Worm (Caenorhabditis elegans) whole organism, L3 larva: ENCODE measurements around the gene tag-275.

Experiments used
- R02D3.7 ChIP-seq: fragments of 150-350 bp; optimal IDR thresholded peaks from 2 replicates; lab custom pipeline; 2014; ENCODE audit warnings: missing biosample characterization, missing genetic modification characterization
- aly-2 ChIP-seq: fragments of 150-350 bp; optimal IDR thresholded peaks from 2 replicates; lab custom pipeline; 2014; ENCODE audit warnings: missing biosample characterization, missing genetic modification characterization
- ceh-16 ChIP-seq: sonication (generic microtip); optimal IDR thresholded peaks from 2 replicates; lab custom pipeline; 2017; ENCODE audit warnings: missing biosample characterization, missing genetic modification characterization
- ceh-28 ChIP-seq: fragments of 150-350 bp; optimal IDR thresholded peaks from 2 replicates; lab custom pipeline; 2014; ENCODE audit warnings: missing biosample characterization, missing genetic modification reagents, missing genetic modification characterization
- ceh-82 ChIP-seq: fragments of 150-350 bp; optimal IDR thresholded peaks from 2 replicates; lab custom pipeline; 2014; ENCODE audit warnings: missing biosample characterization, missing genetic modification characterization
- egl-27 ChIP-seq: sonication (generic microtip); optimal IDR thresholded peaks from 4 replicates; lab custom pipeline; 2017; ENCODE audit warnings: missing biosample characterization, missing genetic modification reagents, missing genetic modification characterization
- egl-5 ChIP-seq: fragments of 150-350 bp; optimal IDR thresholded peaks from 2 replicates; lab custom pipeline; 2017; ENCODE audit warnings: missing biosample characterization, missing genetic modification reagents, missing genetic modification characterization, inconsistent platforms
- elt-2 ChIP-seq: sonication (generic microtip); optimal IDR thresholded peaks from 2 replicates; lab custom pipeline; 2016; ENCODE audit warnings: missing genetic modification reagents, mild to moderate bottlenecking, missing genetic modification characterization, missing compliant biosample characterization
- elt-3 ChIP-seq, 3 experiments: fragments of 150-350 bp in 1 of 3; sonication (generic microtip) in 2 of 3; optimal IDR thresholded peaks; 2 replicates in 2 of 3; 4 replicates in 1 of 3; lab custom pipeline; 2014 to 2017; ENCODE audit warnings: missing biosample characterization in 3 of 3, missing genetic modification characterization in 3 of 3
- hmg-11 ChIP-seq: sonication (generic microtip); optimal IDR thresholded peaks from 2 replicates; lab custom pipeline; 2016; ENCODE audit warnings: missing genetic modification characterization, missing compliant biosample characterization
- lsy-12 ChIP-seq: sonication (generic microtip); optimal IDR thresholded peaks from 2 replicates; lab custom pipeline; 2016; ENCODE audit warnings: mild to moderate bottlenecking, missing genetic modification characterization, missing compliant biosample characterization
- mml-1 ChIP-seq: fragments of 150-350 bp; sonication (generic microtip); optimal IDR thresholded peaks from 3 replicates; lab custom pipeline; 2014; ENCODE audit warnings: missing biosample characterization, missing genetic modification characterization
- nfya-1 ChIP-seq: sonication (generic microtip); optimal IDR thresholded peaks from 2 replicates; lab custom pipeline; 2017; ENCODE audit warnings: missing genetic modification characterization, mild to moderate bottlenecking, missing compliant biosample characterization, antibody characterized with exemption, moderate library complexity; ENCODE audit not compliant: insufficient read depth
- nhr-11 ChIP-seq: fragments of 150-350 bp; optimal IDR thresholded peaks from 2 replicates; lab custom pipeline; 2014; ENCODE audit warnings: missing biosample characterization, missing genetic modification characterization
- nhr-12 ChIP-seq: fragments of 150-350 bp; optimal IDR thresholded peaks from 2 replicates; lab custom pipeline; 2014; ENCODE audit warnings: missing biosample characterization, missing genetic modification characterization
- nhr-23 ChIP-seq: fragments of 150-350 bp; optimal IDR thresholded peaks from 2 replicates; lab custom pipeline; 2014; ENCODE audit warnings: missing biosample characterization, missing genetic modification reagents, missing genetic modification characterization
- nhr-28 ChIP-seq: fragments of 150-350 bp; optimal IDR thresholded peaks from 2 replicates; lab custom pipeline; 2014; ENCODE audit warnings: missing biosample characterization, missing genetic modification characterization
- nhr-43 ChIP-seq: sonication (generic microtip); optimal IDR thresholded peaks from 2 replicates; lab custom pipeline; 2016; ENCODE audit warnings: mild to moderate bottlenecking, missing genetic modification characterization, missing compliant biosample characterization; ENCODE audit not compliant: poor library complexity, severe bottlenecking
- nhr-77 ChIP-seq: fragments of 150-350 bp; optimal IDR thresholded peaks from 2 replicates; lab custom pipeline; 2014; ENCODE audit warnings: missing biosample characterization, missing genetic modification characterization
- pha-4 ChIP-seq: fragments of 150-350 bp; optimal IDR thresholded peaks from 2 replicates; lab custom pipeline; 2014; ENCODE audit warnings: missing biosample characterization, missing genetic modification reagents, missing genetic modification characterization
- pqm-1 ChIP-seq: fragments of 150-350 bp; optimal IDR thresholded peaks from 2 replicates; lab custom pipeline; 2017; ENCODE audit warnings: missing biosample characterization, missing genetic modification characterization, inconsistent platforms
- snpc-4 ChIP-seq: fragments of 150-350 bp; optimal IDR thresholded peaks from 2 replicates; lab custom pipeline; 2014; ENCODE audit warnings: missing biosample characterization, missing genetic modification characterization
- unc-39 ChIP-seq: sonication (generic microtip); optimal IDR thresholded peaks from 4 replicates; lab custom pipeline; 2017; ENCODE audit warnings: missing biosample characterization, missing genetic modification characterization
- zag-1 ChIP-seq: fragments of 150-350 bp; optimal IDR thresholded peaks from 2 replicates; lab custom pipeline; 2014; ENCODE audit warnings: missing biosample characterization, missing genetic modification characterization

tag-275 gene

DNA sequence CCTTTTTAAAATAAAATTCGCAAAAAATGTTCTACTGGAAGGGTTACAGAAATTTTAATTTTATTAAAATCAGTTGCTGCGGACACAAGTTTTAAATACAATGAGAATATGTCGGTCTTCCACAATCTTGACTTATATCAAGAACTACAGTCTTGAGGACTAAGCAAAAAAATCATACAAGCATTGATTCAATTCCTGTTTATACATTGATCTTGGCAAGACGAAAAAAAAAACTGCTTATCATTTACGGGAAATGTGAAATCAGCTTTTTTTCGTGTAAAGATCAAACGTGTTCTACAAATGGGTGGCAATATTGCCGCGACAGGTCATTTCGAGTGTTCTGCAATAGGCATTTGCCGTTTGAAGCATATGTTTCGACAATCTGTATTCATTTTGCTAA is 34.4 kb upstream of the tag-275 start, which contains the start of gene T13C5.2:
T13C5.2 (plus strand) TSS at position 301 of the 400 bp plus-strand sequence.
- TF ChIP-seq elt-3 (tag; optimal IDR thresholded peaks at IDR 0.05; lab: Kevin White, UChicago) = no peak
- no peak for TF ChIP-seq aly-2 (tag; lab: Kevin White, UChicago)
- no peak for TF ChIP-seq snpc-4
- no peak for TF ChIP-seq elt-2 (tag; lab: Kevin White, UChicago)
- TF ChIP-seq R02D3.7 (tag; lab: Kevin White, UChicago) = no peak
- TF ChIP-seq zag-1 (tag; lab: Kevin White, UChicago) = no peak
- TF ChIP-seq hmg-11 (tag; lab: Kevin White, UChicago) = no peak

DNA sequence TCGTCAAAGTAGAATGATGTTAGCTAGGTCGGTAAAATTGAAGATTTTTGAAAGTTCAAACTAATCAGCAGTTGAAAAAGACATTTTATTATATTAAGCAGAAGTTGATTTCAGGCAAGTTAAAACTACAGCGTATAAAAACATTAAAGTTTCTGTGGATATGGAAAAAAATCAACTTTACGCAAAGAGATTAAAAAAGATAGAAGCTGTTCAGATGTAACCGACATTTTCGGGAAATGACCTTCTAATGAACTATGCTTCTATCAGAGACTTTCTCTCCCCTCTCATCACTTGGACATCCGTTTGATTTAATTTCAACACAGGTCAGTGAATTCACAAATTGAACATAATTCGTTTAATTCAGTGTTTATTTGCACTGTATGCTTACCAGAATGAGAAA is 29.9 kb upstream of the tag-275 start, which contains the start of gene T13C5.7:
T13C5.7 (plus strand) TSS at position 301 of the 400 bp plus-strand sequence.
- TF ChIP-seq unc-39 (tag; lab: Kevin White, UChicago) = no peak
- peak; percentile 11 for TF ChIP-seq nhr-23 (tag; lab: Kevin White, UChicago)

DNA sequence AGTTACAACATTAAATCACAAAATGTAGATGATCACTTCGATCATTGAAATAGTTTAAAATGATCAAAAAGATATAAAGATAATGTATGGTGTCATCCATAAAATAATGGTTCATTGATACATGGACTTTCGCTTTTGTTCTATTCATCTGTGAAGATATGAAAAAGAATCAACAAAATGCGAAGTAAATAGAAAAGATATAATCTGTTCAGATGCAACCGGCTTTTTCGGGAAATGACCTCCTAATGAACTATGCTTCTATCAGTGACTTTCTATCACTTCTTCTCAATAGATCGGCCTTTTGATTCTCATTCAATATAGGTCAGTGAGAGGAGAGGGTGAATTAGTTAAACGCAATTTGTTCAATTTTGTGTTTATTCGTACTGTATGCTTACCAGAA is 28.6 kb upstream of the tag-275 start:
- TF ChIP-seq nhr-23 (tag; lab: Kevin White, UChicago) = peak; percentile 80
- peak; percentile 38 for TF ChIP-seq nhr-43 (tag; lab: Kevin White, UChicago)
- TF ChIP-seq pha-4 (tag; lab: Kevin White, UChicago) = no peak
- TF ChIP-seq mml-1 (tag; lab: Kevin White, UChicago) = no peak

DNA sequence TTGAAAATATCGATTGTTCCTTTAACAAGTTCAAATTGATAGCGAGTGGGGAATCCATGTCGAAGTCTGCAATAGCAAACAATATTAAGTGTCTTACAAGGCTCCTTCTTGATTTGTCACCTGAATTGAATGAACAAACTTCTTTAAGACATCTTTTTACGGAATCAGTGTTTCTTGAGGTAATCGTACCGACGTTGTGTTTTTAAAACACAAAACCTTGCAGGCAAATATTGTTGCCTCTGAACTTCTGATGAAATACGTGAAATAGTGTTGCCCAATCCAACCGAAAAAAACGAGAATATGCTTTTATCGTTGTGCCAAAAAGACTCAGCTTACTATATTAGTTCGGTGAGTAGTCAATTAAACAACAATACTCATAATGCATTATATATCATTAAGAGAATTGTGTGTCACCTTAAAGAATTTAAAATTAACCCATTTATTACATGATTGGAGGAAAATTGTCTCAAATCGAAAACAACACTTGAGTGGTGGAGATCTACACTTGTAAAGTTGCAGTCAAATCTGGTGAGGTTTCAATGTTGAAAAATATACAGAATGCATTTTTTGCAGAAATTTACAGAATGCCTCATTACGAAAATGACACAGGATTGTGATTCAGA is 27.7 kb upstream of the tag-275 start, which contains the start of the genes T25B2.4 and T13C5.3:
T25B2.4 (plus strand) TSS at position 301 of the 623 bp plus-strand sequence.
T13C5.3 (plus strand) TSS at position 573 of the 623 bp plus-strand sequence.
- TF ChIP-seq nhr-11 (tag; lab: Kevin White, UChicago) (no peak), ceh-16 (tag; lab: Kevin White, UChicago) (no peak), elt-2 (tag; lab: Kevin White, UChicago) (no peak), ceh-82 (tag; lab: Kevin White, UChicago) (no peak), nhr-28 (tag; lab: Kevin White, UChicago) (no peak), egl-5 (tag; lab: Kevin White, UChicago) (no peak), lsy-12 (tag; lab: Kevin White, UChicago) (no peak)
- TF ChIP-seq, all 47 proteins: peak for 0

DNA sequence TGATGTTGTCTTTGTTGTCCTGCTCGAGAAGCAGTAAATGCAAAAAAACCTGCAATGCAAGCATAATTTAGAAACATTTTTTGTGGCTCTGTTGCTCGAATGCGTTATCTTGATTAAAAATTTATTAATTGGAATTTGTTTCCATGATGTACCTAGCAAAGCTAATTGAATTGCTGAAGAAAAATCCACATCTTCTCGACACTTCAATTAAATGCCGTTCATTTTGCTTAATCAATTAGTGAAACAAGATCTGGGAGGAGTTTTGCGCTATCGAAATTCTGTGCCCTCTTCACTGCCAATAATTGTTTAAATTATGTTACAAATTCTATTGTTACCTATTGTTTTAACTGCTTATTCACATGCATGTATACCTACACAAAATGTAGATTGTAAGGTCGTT is 25.5 kb upstream of the tag-275 start, which contains the start of gene T25B2.3:
T25B2.3 (plus strand) TSS at position 301 of the 400 bp plus-strand sequence.
- TF ChIP-seq nhr-11 (tag; lab: Kevin White, UChicago) (no peak), elt-3 (tag; optimal IDR thresholded peaks at IDR 0.05; lab: Kevin White, UChicago) (no peak), nfya-1 (no peak)

DNA sequence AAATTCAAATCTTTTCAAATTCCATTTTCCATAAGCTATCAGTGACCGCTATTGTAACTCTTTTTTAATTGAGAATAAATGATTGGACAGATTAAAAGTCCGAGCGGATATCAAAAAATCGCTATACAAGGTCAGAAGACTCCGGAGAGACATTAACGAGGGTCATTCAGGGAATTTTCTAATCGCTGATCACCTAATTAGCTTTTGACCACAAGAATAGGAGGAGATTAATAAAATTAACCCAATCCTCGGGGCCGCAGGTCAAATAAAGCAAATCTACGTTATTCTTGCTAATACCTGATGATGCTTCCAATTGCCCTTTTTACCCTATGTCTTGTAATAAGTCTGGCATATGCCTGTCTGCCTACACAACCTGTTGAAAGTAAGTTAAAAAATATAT is 23.3 kb upstream of the tag-275 start, which contains the start of gene T25B2.1:
T25B2.1 (plus strand) TSS at position 301 of the 400 bp plus-strand sequence.
- TF ChIP-seq egl-27 (tag; lab: Kevin White, UChicago) = no peak
- no peak for TF ChIP-seq ceh-28 (tag; lab: Kevin White, UChicago)
- no peak for TF ChIP-seq nhr-28 (tag; lab: Kevin White, UChicago)
- no peak for TF ChIP-seq aly-2 (tag; lab: Kevin White, UChicago)

DNA sequence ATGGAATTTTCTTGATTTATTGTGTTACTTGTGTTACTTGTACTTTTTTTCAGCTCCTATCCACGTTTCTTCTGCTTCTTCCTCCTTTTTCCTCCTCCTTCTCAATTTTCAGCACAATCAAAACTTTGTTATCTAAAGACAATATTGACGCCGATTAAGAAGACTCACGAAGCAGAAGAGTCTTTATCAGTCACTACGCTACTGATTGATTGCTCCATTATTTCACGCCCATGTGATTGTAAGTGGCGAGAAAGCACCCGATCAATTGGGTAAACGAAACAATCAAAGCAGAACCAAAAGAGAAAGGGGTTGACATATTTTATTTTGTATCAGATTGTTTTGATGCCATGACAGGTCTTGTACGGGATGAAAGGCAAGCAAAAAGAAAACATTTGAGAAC is 18.9 kb upstream of the tag-275 start, which contains the start of gene T25B2.2:
T25B2.2 (plus strand) TSS at position 392 of the 400 bp plus-strand sequence.
- TF ChIP-seq nhr-12 (no peak), elt-2 (tag; lab: Kevin White, UChicago) (peak; percentile 86), ceh-16 (tag; lab: Kevin White, UChicago) (no peak), pqm-1 (peak; percentile 42)

DNA sequence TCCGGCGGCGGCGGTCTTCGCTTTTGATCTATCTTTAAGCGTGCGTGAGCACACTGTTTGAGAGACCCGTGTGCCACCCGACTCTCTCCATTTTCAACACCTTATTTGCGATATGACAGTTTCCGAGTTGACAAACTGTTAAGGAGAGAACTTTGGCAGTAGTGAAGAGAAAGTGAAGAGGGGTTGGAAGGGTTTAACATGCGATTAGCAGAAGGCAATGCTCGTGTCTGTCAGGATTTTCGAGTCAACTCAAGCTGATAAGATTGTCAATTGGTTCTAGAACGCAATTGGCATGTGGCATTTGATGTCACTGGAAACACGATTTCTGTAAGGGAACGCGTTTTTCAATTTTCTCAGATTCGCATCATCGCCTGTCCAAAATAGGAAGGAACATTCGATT is 17.0 kb upstream of the tag-275 start:
- TF ChIP-seq elt-2 (tag; lab: Kevin White, UChicago) (peak; percentile 61), nhr-77 (no peak)
